Worm (Caenorhabditis elegans): ENCODE results near the gene ubh-3.

Gene ubh-3

DNA sequence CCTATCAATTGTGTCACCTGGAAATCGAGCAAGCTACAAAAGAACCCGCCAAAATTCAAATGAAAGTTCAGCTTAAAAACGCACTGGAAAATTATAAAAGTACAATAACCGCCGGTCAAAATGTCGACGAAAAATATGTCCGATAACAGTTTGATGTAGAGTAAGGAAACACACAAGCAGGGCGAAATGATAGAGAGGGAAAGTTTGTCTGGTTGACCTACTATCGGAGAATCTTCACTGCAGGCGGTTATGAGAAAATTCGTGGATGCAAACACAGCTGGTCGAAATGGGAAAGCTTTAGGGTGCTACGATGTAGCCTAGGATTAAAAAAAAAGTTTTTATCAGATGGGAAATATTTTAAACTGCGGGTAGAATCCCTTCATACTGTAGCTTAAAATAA lies 13.2 kb downstream of the ubh-3 start:
- TF ChIP-seq hlh-17 (GFP tag; optimal IDR thresholded peaks at IDR 0.05; ENCODE audit: borderline replicate concordance) (no peak), blmp-1 (tag; optimal IDR thresholded peaks at IDR 0.05) (peak; percentile 94), egl-27 (tag; optimal IDR thresholded peaks at IDR 0.05) (no peak)

DNA sequence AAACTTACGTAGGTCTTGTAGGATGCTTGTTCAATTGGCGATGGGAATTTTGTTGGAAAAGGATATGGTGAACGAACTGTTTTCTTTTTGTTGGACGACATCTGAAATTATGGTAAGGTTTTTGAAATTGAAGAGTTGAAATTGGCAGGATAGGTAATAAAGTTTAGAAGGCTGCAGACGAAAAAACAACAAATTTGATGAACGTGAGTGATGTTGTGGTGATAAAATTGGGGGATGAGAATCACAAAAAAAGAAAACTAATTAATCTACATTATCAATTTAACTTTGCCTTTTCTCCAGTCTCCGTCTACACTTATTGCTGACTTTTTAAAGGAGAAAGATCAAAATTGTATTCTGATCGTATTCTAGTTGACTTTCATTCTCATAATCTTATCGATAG lies 14.8 kb downstream of the ubh-3 start, which contains the start of gene cpt-6:
cpt-6 (minus strand) TSS at position 101 of the 400 bp plus-strand sequence.
- TF ChIP-seq sptf-1 (tag; optimal IDR thresholded peaks at IDR 0.05) (no peak), dsc-1 (tag; optimal IDR thresholded peaks at IDR 0.05) (no peak), fkh-10 (GFP tag; optimal IDR thresholded peaks at IDR 0.05) (no peak), nhr-84 (tag; optimal IDR thresholded peaks at IDR 0.05) (no peak), fos-1 (tag; optimal IDR thresholded peaks at IDR 0.05) (no peak), nhr-85 (tag) (peak; percentile 65), lin-35 (GFP tag; optimal IDR thresholded peaks at IDR 0.05) (no peak)

DNA sequence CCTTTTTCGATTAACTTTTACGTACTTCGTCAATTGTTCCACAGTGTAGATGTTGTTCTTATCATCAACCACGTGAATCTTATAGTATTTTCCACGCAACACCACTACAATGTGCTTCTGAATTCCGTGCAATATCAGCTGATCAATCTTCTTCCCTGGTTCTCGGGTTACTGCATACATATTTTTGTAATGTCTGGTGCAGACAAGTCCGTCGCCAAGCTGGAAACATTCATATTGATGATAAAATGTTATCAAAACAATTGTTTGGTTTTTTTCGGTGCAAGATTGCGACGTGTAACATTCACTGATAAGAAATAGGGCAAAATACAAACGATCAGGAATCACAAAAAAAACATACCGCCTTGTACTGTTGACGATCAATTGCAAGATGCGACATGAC lies 16.1 kb downstream of the ubh-3 start:
- TF ChIP-seq nhr-85 (tag): no peak
- no peak for TF ChIP-seq xbp-1 (tag; optimal IDR thresholded peaks at IDR 0.05)
- TF ChIP-seq nhr-71 (tag; optimal IDR thresholded peaks at IDR 0.05): no peak
- no peak for TF ChIP-seq nhr-11 (tag; optimal IDR thresholded peaks at IDR 0.05)
- TF ChIP-seq lin-15B (tag; optimal IDR thresholded peaks at IDR 0.05): no peak
- peak in 1 of 2 experiments; percentile 8 for TF ChIP-seq lin-35 (GFP tag; optimal IDR thresholded peaks at IDR 0.05)
- TF ChIP-seq sox-4 (tag; optimal IDR thresholded peaks at IDR 0.05): no peak
- TF ChIP-seq ceh-8 (GFP tag; optimal IDR thresholded peaks at IDR 0.05): no peak
- no peak for TF ChIP-seq hlh-4 (tag; optimal IDR thresholded peaks at IDR 0.05)
- TF ChIP-seq snpc-4 (tag; optimal IDR thresholded peaks at IDR 0.05): no peak
- no peak for TF ChIP-seq nhr-20 (tag; optimal IDR thresholded peaks at IDR 0.05)
- no peak for TF ChIP-seq ceh-88 (GFP tag; IDR thresholded peaks at IDR 0.05)
- TF ChIP-seq lin-39 (tag; optimal IDR thresholded peaks at IDR 0.05): no peak
- TF ChIP-seq elt-2 (tag; optimal IDR thresholded peaks at IDR 0.05): peak; percentile 67

DNA sequence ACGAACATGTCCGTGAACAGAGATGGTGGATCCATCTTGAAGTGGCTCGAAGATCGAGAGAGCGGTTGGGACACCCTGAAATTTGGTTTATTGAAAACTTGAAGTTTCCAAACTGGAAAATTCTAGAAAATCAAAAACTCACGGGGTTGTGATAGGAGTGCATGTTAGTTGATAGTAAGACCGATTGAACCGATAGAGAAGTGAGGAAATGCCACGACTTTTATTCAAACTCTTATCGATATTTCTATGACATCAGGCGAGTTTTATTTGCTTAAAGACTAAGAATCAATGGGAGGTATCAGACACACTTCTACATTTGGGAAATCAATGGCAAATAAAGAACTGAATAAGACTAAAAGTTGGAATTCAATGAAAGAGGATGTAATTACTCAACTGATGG lies 19.8 kb downstream of the ubh-3 start, which contains the start of gene lec-10:
lec-10 (minus strand) TSS at position 272 of the 400 bp plus-strand sequence.
- TF ChIP-seq jun-1 (tag; optimal IDR thresholded peaks at IDR 0.05) (peak; percentile 39), elt-2 (tag; optimal IDR thresholded peaks at IDR 0.05) (peak; percentile 87), pqm-1 (tag; optimal IDR thresholded peaks at IDR 0.05) (peak; percentile 81), egl-13 (tag; optimal IDR thresholded peaks at IDR 0.05) (no peak), lin-35 (GFP tag; optimal IDR thresholded peaks at IDR 0.05) (peak in 1 of 2 experiments; percentile 47), mab-9 (GFP tag; IDR thresholded peaks at IDR 0.05) (no peak), nhr-20 (tag; optimal IDR thresholded peaks at IDR 0.05) (peak; percentile 5)

DNA sequence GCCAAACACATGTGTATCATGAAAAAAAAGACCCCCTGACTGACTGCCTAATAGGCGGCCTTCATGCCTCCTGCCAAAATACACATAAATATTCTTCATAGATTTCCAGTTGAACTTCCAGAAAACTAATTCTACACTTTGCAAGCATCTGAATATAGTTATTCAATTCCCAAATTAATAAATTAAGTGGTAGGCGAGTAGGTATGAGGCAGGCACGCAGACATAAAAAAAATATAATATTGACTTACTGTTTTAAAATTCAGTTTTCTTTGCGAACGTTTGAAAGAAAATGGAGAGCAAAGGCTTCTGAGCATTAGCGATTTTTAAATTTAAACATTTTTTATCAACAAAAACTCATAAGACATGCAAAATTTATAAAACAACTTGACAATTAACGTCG lies 20.7 kb downstream of the ubh-3 start:
- TF ChIP-seq ceh-63 (GFP tag; optimal IDR thresholded peaks at IDR 0.05): no peak
- peak; percentile 46 for TF ChIP-seq elt-2 (tag; optimal IDR thresholded peaks at IDR 0.05)

DNA sequence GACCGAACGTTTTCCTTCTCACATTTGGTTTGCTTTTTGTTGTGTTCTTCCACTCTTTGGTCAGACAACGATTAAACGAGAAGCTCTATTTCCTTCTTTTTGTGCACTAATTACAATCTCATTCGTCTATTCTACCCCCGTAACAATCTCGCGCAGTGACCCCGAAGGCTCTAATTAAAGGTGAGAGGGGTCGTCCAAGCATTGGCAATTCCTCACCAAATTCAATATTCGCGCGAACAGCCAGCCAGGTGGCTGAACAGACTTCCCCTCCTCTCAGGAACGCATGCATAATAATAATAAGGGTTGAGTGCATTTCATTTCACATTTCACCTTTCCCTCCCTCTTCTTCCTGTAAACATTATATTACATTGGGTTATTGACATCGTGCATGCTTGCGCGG lies 23.5 kb downstream of the ubh-3 start:
- no peak for TF ChIP-seq elt-2 (tag; optimal IDR thresholded peaks at IDR 0.05)
- TF ChIP-seq egl-27 (tag; optimal IDR thresholded peaks at IDR 0.05): no peak
- TF ChIP-seq blmp-1 (tag; optimal IDR thresholded peaks at IDR 0.05): no peak
- TF ChIP-seq C16A3.4 (tag; optimal IDR thresholded peaks at IDR 0.05): no peak
- TF ChIP-seq tlp-1 (tag; optimal IDR thresholded peaks at IDR 0.05): no peak
- TF ChIP-seq ceh-82 (tag; optimal IDR thresholded peaks at IDR 0.05): no peak
- no peak for TF ChIP-seq elt-3 (tag; optimal IDR thresholded peaks at IDR 0.05)
- TF ChIP-seq lin-39 (tag; optimal IDR thresholded peaks at IDR 0.05): no peak
- TF ChIP-seq mab-9 (GFP tag; IDR thresholded peaks at IDR 0.05): no peak
- TF ChIP-seq unc-86 (tag; optimal IDR thresholded peaks at IDR 0.05): no peak
- TF ChIP-seq nhr-237 (tag; optimal IDR thresholded peaks at IDR 0.05): no peak
- no peak for TF ChIP-seq nhr-28 (tag; optimal IDR thresholded peaks at IDR 0.05)
- TF ChIP-seq nhr-77 (tag; optimal IDR thresholded peaks at IDR 0.05): no peak
- no peak for TF ChIP-seq nhr-85 (tag)
